Worm (Caenorhabditis elegans) whole organism, young adult: ENCODE data around the gene str-174.

ENCODE experiments used
- F37B4.10 ChIP-seq: fragments of 200-800 bp; sonication (Bioruptor generic); IDR thresholded peaks from 2 replicates; pipeline ENCODE4 v1.3.6; 2022; ENCODE audit warnings: missing genetic modification characterization, missing compliant biosample characterization
- F49E8.2 ChIP-seq: sonication (generic microtip); optimal IDR thresholded peaks from 3 replicates; lab custom pipeline; 2017; ENCODE audit warnings: missing genetic modification characterization, mild to moderate bottlenecking, missing compliant biosample characterization, antibody characterized with exemption, moderate library complexity; ENCODE audit not compliant: insufficient read depth
- attf-3 ChIP-seq: fragments of 200-800 bp; sonication (Bioruptor generic); conservative IDR thresholded peaks from 2 replicates; pipeline ENCODE4 v1.3.6; 2022; ENCODE audit warnings: missing genetic modification reagents, missing genetic modification characterization, missing compliant biosample characterization
- cebp-2 ChIP-seq: fragments of 200-800 bp; sonication (Bioruptor generic); IDR thresholded peaks from 2 replicates; pipeline ENCODE4 v1.3.6; 2022; ENCODE audit warnings: missing genetic modification characterization, missing compliant biosample characterization
- ets-4 ChIP-seq: fragments of 200-800 bp; sonication (Bioruptor generic); optimal IDR thresholded peaks from 2 replicates; lab custom pipeline; 2018; ENCODE audit warnings: mild to moderate bottlenecking, missing genetic modification characterization, missing compliant biosample characterization
- him-1 ChIP-seq: sonication (generic microtip); optimal IDR thresholded peaks from 2 replicates; lab custom pipeline; 2016; ENCODE audit warnings: missing genotype, missing genetic modification reagents, missing genetic modification characterization, missing compliant biosample characterization
- hmg-20 ChIP-seq: fragments of 200-800 bp; sonication (Bioruptor generic); IDR thresholded peaks from 2 replicates; pipeline ENCODE4 v1.3.6; 2022; ENCODE audit warnings: missing genetic modification reagents, missing genetic modification characterization, missing compliant biosample characterization
- lsl-1 ChIP-seq: fragments of 200-800 bp; sonication (Bioruptor generic); optimal IDR thresholded peaks from 2 replicates; lab custom pipeline; 2018; ENCODE audit warnings: mild to moderate bottlenecking, missing genetic modification characterization, moderate library complexity, missing compliant biosample characterization
- madf-10 ChIP-seq: sonication (generic microtip); optimal IDR thresholded peaks from 2 replicates; lab custom pipeline; 2016; ENCODE audit warnings: mild to moderate bottlenecking, missing genetic modification characterization, missing compliant biosample characterization
- mcd-1 ChIP-seq: fragments of 200-800 bp; sonication (Bioruptor generic); IDR thresholded peaks from 2 replicates; pipeline ENCODE4 v1.3.6; 2022; ENCODE audit warnings: missing genetic modification reagents, missing genetic modification characterization, missing compliant biosample characterization
- mes-4 ChIP-seq: sonication (generic microtip); optimal IDR thresholded peaks from 2 replicates; lab custom pipeline; 2016; ENCODE audit warnings: missing genotype, missing genetic modification characterization, missing compliant biosample characterization
- unc-130 ChIP-seq: sonication (generic microtip); optimal IDR thresholded peaks from 2 replicates; lab custom pipeline; 2016; ENCODE audit warnings: missing genetic modification reagents, missing genetic modification characterization, missing compliant biosample characterization
- unc-62 ChIP-seq: fragments of 150-350 bp; optimal IDR thresholded peaks from 2 replicates; lab custom pipeline; 2014; ENCODE audit warnings: missing biosample characterization, missing genetic modification reagents, missing genetic modification characterization
- ztf-3 ChIP-seq: fragments of 200-800 bp; sonication (Bioruptor generic); optimal IDR thresholded peaks from 2 replicates; lab custom pipeline; 2018; ENCODE audit warnings: mild to moderate bottlenecking, missing genetic modification characterization, missing compliant biosample characterization

DNA sequence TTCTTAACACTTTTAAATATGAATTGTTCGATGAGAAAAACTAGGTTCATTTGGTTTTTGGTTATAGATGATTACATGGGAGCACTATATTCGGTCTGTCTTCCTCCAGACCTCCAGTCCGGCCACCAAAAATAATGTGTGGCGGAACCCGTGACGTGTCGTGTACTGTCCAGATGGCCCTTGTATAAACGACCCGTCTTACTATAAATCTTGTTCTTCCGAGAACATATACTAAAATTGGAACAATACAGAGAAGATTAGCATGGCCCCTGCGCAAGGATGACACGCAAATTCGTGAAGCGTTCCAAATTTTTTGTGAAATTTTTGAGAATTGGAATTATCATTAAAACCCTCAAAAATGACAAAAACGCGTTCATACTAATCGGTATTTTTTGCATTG, 7.9 kb downstream of the str-174 start:
- no peak for TF ChIP-seq F49E8.2 (tag; lab: Kevin White, UChicago)
- TF ChIP-seq ets-4 (GFP tag; lab: Kevin White, UChicago), result no peak
- TF ChIP-seq ztf-3 (GFP tag; lab: Kevin White, UChicago), result no peak
- no peak for TF ChIP-seq lsl-1 (GFP tag; lab: Kevin White, UChicago)
- no peak for TF ChIP-seq F37B4.10
- no peak for TF ChIP-seq mes-4
- TF ChIP-seq madf-10 (tag; lab: Kevin White, UChicago), result no peak
- TF ChIP-seq him-1 (tag; lab: Kevin White, UChicago), result no peak
- TF ChIP-seq cebp-2 (GFP tag; lab: Robert Waterston, UW), result no peak
- TF ChIP-seq attf-3, result no peak
- no peak for TF ChIP-seq mcd-1 (GFP tag; lab: Robert Waterston, UW)
- no peak for TF ChIP-seq unc-62 (GFP tag; lab: Kevin White, UChicago)
- TF ChIP-seq hmg-20, result no peak
- no peak for TF ChIP-seq unc-130 (GFP tag; lab: Kevin White, UChicago)
